Fruit fly (Drosophila melanogaster) Kc167 (cell line): ENCODE results near the gene puc.

Source experiments
- Sin3A ChIP-seq: fragments of >200 bp; optimal IDR thresholded peaks from 2 replicates; lab custom pipeline; 2018; ENCODE audit warnings: missing external identifiers
- h ChIP-seq: fragments of >200 bp; optimal IDR thresholded peaks from 3 replicates; lab custom pipeline; 2018; ENCODE audit warnings: missing external identifiers
- insv ChIP-seq: fragments of >200 bp; optimal IDR thresholded peaks from 3 replicates; lab custom pipeline; 2018; ENCODE audit warnings: missing external identifiers
- psq ChIP-seq: fragments of >200 bp; optimal IDR thresholded peaks from 2 replicates; lab custom pipeline; 2017; ENCODE audit warnings: missing external identifiers
- ttk ChIP-seq: sonication (Bioruptor generic); optimal IDR thresholded peaks from 2 replicates; lab custom pipeline; 2017; ENCODE audit warnings: missing external identifiers

- TF ChIP-seq psq (lab: Kevin White, UChicago): no peak
- no peak for TF ChIP-seq ttk
- TF ChIP-seq insv: no peak
- TF ChIP-seq h (lab: Kevin White, UChicago): no peak
- no peak for TF ChIP-seq Sin3A
Observed at dm6 chr3R:8115205-8115604, 10.1 kb downstream of the puc start.
